Fruit fly (Drosophila melanogaster) whole organism, pupa: Measurements from ENCODE around the gene mRpL10.

ENCODE experiments used
- CG10348 ChIP-seq: fragments of 200-800 bp; sonication (Bioruptor generic); IDR thresholded peaks from 2 replicates; pipeline ENCODE4 v1.3.6; 2022; ENCODE audit warnings: missing biosample characterization, missing genetic modification characterization
- CG12605 ChIP-seq: fragments of 200-800 bp; sonication (Bioruptor generic); IDR thresholded peaks from 2 replicates; pipeline ENCODE4 v1.3.6; 2022; ENCODE audit warnings: missing biosample characterization, missing genetic modification characterization
- CG13204 ChIP-seq: fragments of 200-800 bp; sonication (Bioruptor generic); optimal IDR thresholded peaks from 2 replicates; lab custom pipeline; 2018; ENCODE audit warnings: missing biosample characterization, mild to moderate bottlenecking, missing genetic modification characterization, moderate library complexity
- CG14655 ChIP-seq: fragments of 200-800 bp; sonication (Bioruptor generic); optimal IDR thresholded peaks from 3 replicates; lab custom pipeline; 2017; ENCODE audit warnings: mild to moderate bottlenecking, missing biosample characterization, missing genetic modification reagents, missing genetic modification characterization
- CG15710 ChIP-seq: fragments of 200-800 bp; sonication (Bioruptor generic); optimal IDR thresholded peaks from 2 replicates; lab custom pipeline; 2018; ENCODE audit warnings: missing biosample characterization, mild to moderate bottlenecking, missing genetic modification characterization, moderate library complexity
- CG17806 ChIP-seq: fragments of 200-800 bp; sonication (Bioruptor generic); optimal IDR thresholded peaks from 2 replicates; lab custom pipeline; 2018; ENCODE audit warnings: missing biosample characterization, mild to moderate bottlenecking, missing genetic modification characterization, moderate library complexity
- CG32121 ChIP-seq: fragments of 200-800 bp; sonication (Bioruptor generic); IDR thresholded peaks from 2 replicates; pipeline ENCODE4 v1.3.6; 2022; ENCODE audit warnings: missing biosample characterization, missing genetic modification characterization
- CG34367 ChIP-seq: fragments of 200-800 bp; sonication (Bioruptor generic); optimal IDR thresholded peaks from 2 replicates; lab custom pipeline; 2018; ENCODE audit warnings: missing biosample characterization, mild to moderate bottlenecking, missing genetic modification characterization
- CG4496 ChIP-seq: fragments of 200-800 bp; sonication (Bioruptor generic); IDR thresholded peaks from 3 replicates; pipeline ENCODE4 v1.3.6; 2022; ENCODE audit warnings: missing biosample characterization, missing genetic modification characterization
- CG8159 ChIP-seq: fragments of 200-800 bp; sonication (Bioruptor generic); optimal IDR thresholded peaks from 3 replicates; lab custom pipeline; 2018; ENCODE audit warnings: missing biosample characterization, mild to moderate bottlenecking, missing genetic modification characterization, moderate library complexity
- CG8301 ChIP-seq: fragments of 200-800 bp; sonication (Bioruptor generic); optimal IDR thresholded peaks from 2 replicates; lab custom pipeline; 2018; ENCODE audit warnings: missing biosample characterization, mild to moderate bottlenecking, missing genetic modification characterization
- CG9948 ChIP-seq: fragments of 200-800 bp; sonication (Bioruptor generic); optimal IDR thresholded peaks from 2 replicates; lab custom pipeline; 2018; ENCODE audit warnings: missing biosample characterization, mild to moderate bottlenecking, missing genetic modification characterization, moderate library complexity
- D1 ChIP-seq: fragments of 200-800 bp; sonication (Bioruptor generic); optimal IDR thresholded peaks from 2 replicates; lab custom pipeline; 2018; ENCODE audit warnings: missing biosample characterization, mild to moderate bottlenecking, missing genetic modification characterization, moderate library complexity
- EcR ChIP-seq: fragments of 200-800 bp; sonication (Bioruptor generic); optimal IDR thresholded peaks from 3 replicates; lab custom pipeline; 2019; ENCODE audit warnings: missing biosample characterization, missing genetic modification characterization, mild to moderate bottlenecking, moderate library complexity, missing genetic modification reagents
- Ets98B ChIP-seq: fragments of 200-800 bp; sonication (Bioruptor generic); IDR thresholded peaks from 2 replicates; pipeline ENCODE4 v1.3.6; 2022; ENCODE audit warnings: missing biosample characterization, missing genetic modification characterization
- Pif1A ChIP-seq: fragments of 200-800 bp; sonication (Bioruptor generic); optimal IDR thresholded peaks from 3 replicates; lab custom pipeline; 2016; ENCODE audit warnings: missing biosample characterization, missing genetic modification characterization
- Pif1B ChIP-seq: fragments of 200-800 bp; sonication (Bioruptor generic); optimal IDR thresholded peaks from 3 replicates; lab custom pipeline; 2016; ENCODE audit warnings: missing biosample characterization, missing genetic modification characterization
- Snoo ChIP-seq: fragments of 200-800 bp; sonication (Bioruptor generic); optimal IDR thresholded peaks from 3 replicates; lab custom pipeline; 2017; ENCODE audit warnings: missing biosample characterization, mild to moderate bottlenecking, missing genetic modification characterization, inconsistent platforms
- fd96Ca ChIP-seq: fragments of 200-800 bp; sonication (Bioruptor generic); IDR thresholded peaks from 3 replicates; pipeline ENCODE4 v1.3.6; 2022; ENCODE audit warnings: missing biosample characterization, missing genetic modification characterization
- gl ChIP-seq: fragments of 200-800 bp; sonication (Bioruptor generic); optimal IDR thresholded peaks from 2 replicates; lab custom pipeline; 2018; ENCODE audit warnings: missing biosample characterization, mild to moderate bottlenecking, missing genetic modification characterization
- rn ChIP-seq: fragments of 200-800 bp; sonication (Bioruptor generic); IDR thresholded peaks from 2 replicates; pipeline ENCODE4 v1.3.6; 2022; ENCODE audit warnings: missing biosample characterization, missing genetic modification characterization

Gene mRpL10

DNA sequence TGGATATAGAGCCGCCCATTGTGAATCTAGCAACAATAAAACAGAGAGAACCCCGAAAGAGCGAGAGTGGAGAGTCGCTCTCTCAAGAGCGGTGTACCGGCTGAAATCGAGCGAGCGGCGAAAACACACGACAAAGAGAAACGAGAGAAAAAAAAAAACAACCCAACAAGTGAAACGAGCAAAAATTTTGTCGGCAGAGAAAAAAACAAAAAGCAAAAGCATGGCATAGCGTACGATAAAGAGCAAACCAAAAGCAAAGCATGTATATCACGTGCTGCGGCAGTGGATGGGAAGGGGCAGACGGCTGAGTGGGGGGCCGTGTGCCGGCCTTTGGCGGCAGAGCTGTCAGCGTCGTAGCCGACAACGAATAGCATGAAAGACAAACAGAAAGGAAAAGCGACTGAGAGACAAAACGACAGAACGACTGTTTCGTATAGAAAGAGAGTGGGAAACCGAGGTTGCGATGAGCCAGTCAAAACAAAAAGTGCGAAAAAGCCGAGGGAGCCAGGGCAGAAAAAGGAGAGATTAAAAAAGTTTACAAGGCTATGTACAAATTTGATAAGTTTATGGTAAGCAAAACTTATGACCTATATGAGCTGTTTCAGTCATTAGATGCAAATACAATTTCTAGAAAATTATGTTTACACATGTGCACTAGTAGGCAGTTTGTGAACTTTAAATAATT, 43.2 kb downstream of the mRpL10 start:
- peak; percentile 55 for TF ChIP-seq Snoo
- TF ChIP-seq EcR (GFP tag; lab: Kevin White, UChicago): peak; percentile 84
- peak; percentile 61 for TF ChIP-seq CG15710 (tag; lab: Kevin White, UChicago)
- peak; percentile 41 for TF ChIP-seq CG17806 (tag; lab: Kevin White, UChicago)
- no peak for TF ChIP-seq CG10348 (GFP tag; lab: Robert Waterston, UW)
- TF ChIP-seq CG34367 (tag; lab: Kevin White, UChicago): peak; percentile 58
- peak; percentile 85; the same call in 1 of the 2 replicates for TF ChIP-seq CG32121 (GFP tag; lab: Robert Waterston, UW)
- TF ChIP-seq Ets98B (GFP tag; lab: Robert Waterston, UW): peak; percentile 88
- TF ChIP-seq D1 (tag; lab: Kevin White, UChicago): no peak
- peak; percentile 50 for TF ChIP-seq CG14655 (GFP tag; lab: Kevin White, UChicago)
- peak; percentile 80 for TF ChIP-seq Pif1A (GFP tag; lab: Kevin White, UChicago)
- TF ChIP-seq gl (tag; lab: Kevin White, UChicago): peak; percentile 86
- peak; percentile 82 for TF ChIP-seq fd96Ca (GFP tag; lab: Robert Waterston, UW)
- TF ChIP-seq CG8159 (tag; lab: Kevin White, UChicago): peak; percentile 54
- TF ChIP-seq CG8301 (tag; lab: Kevin White, UChicago): peak; percentile 25
- peak; percentile 76 for TF ChIP-seq Pif1B (GFP tag; lab: Kevin White, UChicago)
- peak; percentile 20; the same call in 1 of the 2 replicates for TF ChIP-seq rn (GFP tag; lab: Robert Waterston, UW)
- TF ChIP-seq CG12605: peak; percentile 95
- peak; percentile 87; the same call in 2 of the 3 replicates for TF ChIP-seq CG4496 (GFP tag; lab: Robert Waterston, UW)
- TF ChIP-seq CG13204 (GFP tag; lab: Kevin White, UChicago): peak; percentile 90
- no peak for TF ChIP-seq CG9948 (tag; lab: Kevin White, UChicago)

DNA sequence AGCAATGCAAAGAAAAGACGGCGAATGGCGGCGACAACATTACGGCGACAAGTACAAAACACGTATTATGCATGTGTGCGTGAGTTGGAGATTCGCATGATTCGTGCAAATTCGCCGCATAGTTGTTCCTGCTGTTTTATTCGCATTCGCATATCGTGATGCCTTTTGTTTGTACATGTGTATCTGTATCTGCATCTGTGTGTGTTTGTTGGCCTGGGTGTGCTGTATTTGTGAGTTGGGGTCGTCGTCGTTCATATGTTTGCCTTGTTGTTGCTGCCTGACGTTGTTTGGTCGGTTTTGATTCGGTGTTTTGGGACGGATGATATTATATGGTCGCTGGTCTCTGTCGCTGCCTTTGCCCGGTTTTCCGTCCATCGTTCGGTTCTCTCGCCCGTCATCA, 43.9 kb downstream of the mRpL10 start:
- peak; percentile 94 for TF ChIP-seq EcR (GFP tag; lab: Kevin White, UChicago)
- no peak for TF ChIP-seq CG34367 (tag; lab: Kevin White, UChicago)

DNA sequence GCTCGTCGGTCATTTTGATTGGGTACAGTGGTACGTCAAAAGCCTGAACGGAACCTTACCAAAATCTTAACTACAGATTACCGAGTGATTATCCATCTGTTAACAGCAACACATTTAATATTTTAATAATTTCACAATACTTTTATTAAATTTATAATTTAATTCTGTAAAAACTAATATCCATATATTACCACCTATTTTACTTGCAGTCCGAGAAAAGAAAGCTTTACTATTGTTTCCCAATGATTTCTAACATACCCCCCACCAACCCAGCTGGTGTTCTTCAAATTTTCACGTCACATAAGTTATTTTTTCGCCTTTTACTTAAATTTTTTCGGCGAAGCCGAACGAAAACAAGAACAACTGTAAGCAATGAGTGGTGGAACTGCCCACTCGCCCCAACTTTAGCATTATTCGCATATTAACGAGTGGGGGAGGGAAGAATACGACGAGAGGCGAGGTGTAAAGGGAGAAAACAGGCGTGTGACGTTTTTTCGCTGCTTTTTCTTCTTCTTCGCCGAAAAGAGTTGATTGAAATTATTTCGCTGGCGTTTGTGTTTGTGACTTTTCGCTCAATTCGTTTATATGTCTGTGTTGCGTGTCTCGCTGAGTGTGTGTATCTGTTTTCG, 44.4 kb downstream of the mRpL10 start:
- no peak for TF ChIP-seq rn (GFP tag; lab: Robert Waterston, UW)
- TF ChIP-seq fd96Ca (GFP tag; lab: Robert Waterston, UW): peak; percentile 35; the same call in 1 of the 3 replicates
- peak; percentile 55 for TF ChIP-seq CG15710 (tag; lab: Kevin White, UChicago)
- peak; percentile 53 for TF ChIP-seq CG8301 (tag; lab: Kevin White, UChicago)
- TF ChIP-seq CG34367 (tag; lab: Kevin White, UChicago): peak; percentile 40
- TF ChIP-seq CG4496 (GFP tag; lab: Robert Waterston, UW): peak; percentile 55
- peak; percentile 70 for TF ChIP-seq Snoo
- peak; percentile 77 for TF ChIP-seq Pif1B (GFP tag; lab: Kevin White, UChicago)
- TF ChIP-seq Pif1A (GFP tag; lab: Kevin White, UChicago): peak; percentile 55
- TF ChIP-seq CG17806 (tag; lab: Kevin White, UChicago): peak; percentile 46
- peak; percentile 77 for TF ChIP-seq CG8159 (tag; lab: Kevin White, UChicago)
- no peak for TF ChIP-seq gl (tag; lab: Kevin White, UChicago)
- no peak for TF ChIP-seq CG13204 (GFP tag; lab: Kevin White, UChicago)
- TF ChIP-seq D1 (tag; lab: Kevin White, UChicago): peak; percentile 24
- peak; percentile 56; the same call in 1 of the 2 replicates for TF ChIP-seq Ets98B (GFP tag; lab: Robert Waterston, UW)
- TF ChIP-seq EcR (GFP tag; lab: Kevin White, UChicago): no peak
- no peak for TF ChIP-seq CG10348 (GFP tag; lab: Robert Waterston, UW)
- TF ChIP-seq CG14655 (GFP tag; lab: Kevin White, UChicago): peak; percentile 80
- no peak for TF ChIP-seq CG12605
- TF ChIP-seq CG9948 (tag; lab: Kevin White, UChicago): peak; percentile 67
- TF ChIP-seq CG32121 (GFP tag; lab: Robert Waterston, UW): 0 out of 2 replicates have a peak, but pooled peaks have one; percentile 32

DNA sequence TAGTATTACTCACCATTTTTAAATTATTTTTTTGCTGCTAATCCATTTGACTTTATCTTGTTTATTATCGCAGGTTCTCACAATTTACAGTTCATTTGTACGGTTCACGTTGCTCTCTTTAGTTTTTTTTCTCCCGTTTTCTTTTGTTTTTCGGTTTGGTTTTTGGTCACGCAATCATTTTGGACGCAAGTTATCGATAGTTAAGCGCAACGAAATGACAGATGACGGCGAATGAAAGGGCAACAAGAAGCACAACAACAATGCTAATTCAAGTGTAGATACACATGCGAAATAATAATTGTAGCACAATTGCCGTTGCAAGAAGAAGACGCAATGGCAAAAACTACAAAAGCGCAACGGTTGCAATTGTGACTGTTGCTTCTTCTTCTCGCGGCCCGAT, 45.0 kb downstream of the mRpL10 start:
- TF ChIP-seq CG14655 (GFP tag; lab: Kevin White, UChicago) (no peak), CG9948 (tag; lab: Kevin White, UChicago) (no peak), CG12605 (no peak), CG8301 (tag; lab: Kevin White, UChicago) (no peak), gl (tag; lab: Kevin White, UChicago) (no peak), Pif1A (GFP tag; lab: Kevin White, UChicago) (no peak), CG15710 (tag; lab: Kevin White, UChicago) (no peak), D1 (tag; lab: Kevin White, UChicago) (no peak), Pif1B (GFP tag; lab: Kevin White, UChicago) (no peak), CG32121 (GFP tag; lab: Robert Waterston, UW) (no peak), CG13204 (GFP tag; lab: Kevin White, UChicago) (no peak), CG8159 (tag; lab: Kevin White, UChicago) (no peak), rn (GFP tag; lab: Robert Waterston, UW) (no peak), Ets98B (GFP tag; lab: Robert Waterston, UW) (no peak), CG17806 (tag; lab: Kevin White, UChicago) (no peak)
